Worm (Caenorhabditis elegans) whole organism, mixed stage, embryonic: ENCODE measurements around the gene clec-198.

ENCODE experiments used
- ces-1 ChIP-seq: fragments of 150-350 bp; optimal IDR thresholded peaks from 2 replicates; lab custom pipeline; 2014; ENCODE audit warnings: missing biosample characterization, missing genetic modification reagents, missing genetic modification characterization
- elt-3 ChIP-seq: fragments of 150-350 bp; optimal IDR thresholded peaks from 2 replicates; lab custom pipeline; 2014; ENCODE audit warnings: missing biosample characterization, missing genetic modification characterization
- mep-1 ChIP-seq: fragments of 150-350 bp; optimal IDR thresholded peaks from 2 replicates; lab custom pipeline; 2017; ENCODE audit warnings: missing biosample characterization, missing genetic modification reagents, missing genetic modification characterization, inconsistent platforms
- pha-4 ChIP-seq: fragments of 150-350 bp; optimal IDR thresholded peaks from 2 replicates; lab custom pipeline; 2018; ENCODE audit warnings: missing biosample characterization, missing genetic modification reagents, missing genetic modification characterization

- TF ChIP-seq elt-3 (no peak), pha-4 (no peak), mep-1 (tag; lab: Kevin White, UChicago) (no peak), ces-1 (GFP tag; lab: Kevin White, UChicago) (no peak)
Observed at ce11 chrIV:17371469-17371868, 24.5 kb downstream of the clec-198 start, which contains the start of gene C30H6.5.
